Worm (Caenorhabditis elegans): ENCODE measurements around the gene R107.5.
A peak's percentile ranks its signal among the peaks of the same experiment; 100 is the strongest.

R107.5 gene

ce11 chrIII:9054414-9055147, 991 bp upstream of the R107.5 start, which contains the start of gene cls-2:
cls-2 (plus strand) TSS chrIII:9055048.
- 0 out of 2 replicates have a peak, but pooled peaks have one; percentile 58 for TF ChIP-seq sea-1 (GFP tag; conservative IDR thresholded peaks at IDR 0.05)
- TF ChIP-seq ceh-13 (GFP tag; optimal IDR thresholded peaks at IDR 0.05) = no peak

- TF ChIP-seq flt-1 (GFP tag; IDR thresholded peaks at IDR 0.05) = no peak
- TF ChIP-seq pes-1 (GFP tag; IDR thresholded peaks at IDR 0.05) = 0 out of 2 replicates have a peak, but pooled peaks have one; percentile 37
Observed at ce11 chrIII:9053263-9053662, 327 bp downstream of the R107.5 start.

- TF ChIP-seq sea-1 (GFP tag; conservative IDR thresholded peaks at IDR 0.05) = peak; percentile 33; the same call in 1 of the 2 replicates
- no peak for TF ChIP-seq hmg-4 (GFP tag; optimal IDR thresholded peaks at IDR 0.05)
- TF ChIP-seq F13C5.2 (tag; optimal IDR thresholded peaks at IDR 0.05) = no peak
- TF ChIP-seq scrt-1 (GFP tag; IDR thresholded peaks at IDR 0.05) = 0 out of 2 replicates have a peak, but pooled peaks have one; percentile 59
- TF ChIP-seq tra-4 (tag; optimal IDR thresholded peaks at IDR 0.05) = no peak
- TF ChIP-seq B0310.2 (tag; optimal IDR thresholded peaks at IDR 0.05) = no peak
Observed at ce11 chrIII:9052371-9052978, 1.1 kb downstream of the R107.5 start.

ce11 chrIII:9051714-9052113, 1.9 kb downstream of the R107.5 start:
- TF ChIP-seq B0310.2 (tag; optimal IDR thresholded peaks at IDR 0.05) (no peak), tra-4 (tag; optimal IDR thresholded peaks at IDR 0.05) (no peak), tbx-37 (GFP tag; conservative IDR thresholded peaks at IDR 0.05) (no peak), pes-1 (GFP tag; IDR thresholded peaks at IDR 0.05) (no peak), ama-1 (optimal IDR thresholded peaks at IDR 0.05) (no peak), hmg-4 (GFP tag; optimal IDR thresholded peaks at IDR 0.05) (no peak), tbx-11 (GFP tag; IDR thresholded peaks at IDR 0.05) (no peak), hmbx-1 (tag; optimal IDR thresholded peaks at IDR 0.05) (no peak), aly-1 (tag; optimal IDR thresholded peaks at IDR 0.05) (no peak), ceh-36 (tag; optimal IDR thresholded peaks at IDR 0.05) (no peak), ets-7 (tag; optimal IDR thresholded peaks at IDR 0.05) (no peak), scrt-1 (GFP tag; IDR thresholded peaks at IDR 0.05) (no peak), F13C5.2 (tag; optimal IDR thresholded peaks at IDR 0.05) (no peak)

- TF ChIP-seq pes-1 (GFP tag; IDR thresholded peaks at IDR 0.05) = no peak
- TF ChIP-seq flt-1 (GFP tag; IDR thresholded peaks at IDR 0.05) = no peak
- TF ChIP-seq hnd-1 (tag; optimal IDR thresholded peaks at IDR 0.05) = peak; percentile 61
- TF ChIP-seq ceh-36 (tag; optimal IDR thresholded peaks at IDR 0.05) = peak; percentile 3
- peak; percentile 47; the same call in 1 of the 2 replicates for TF ChIP-seq sea-1 (GFP tag; conservative IDR thresholded peaks at IDR 0.05)
Observed at ce11 chrIII:9051119-9051597, 2.4 kb downstream of the R107.5 start.

- TF ChIP-seq tra-4 (tag; optimal IDR thresholded peaks at IDR 0.05) (no peak), sea-1 (GFP tag; conservative IDR thresholded peaks at IDR 0.05) (no peak), ets-7 (tag; optimal IDR thresholded peaks at IDR 0.05) (no peak), aly-1 (tag; optimal IDR thresholded peaks at IDR 0.05) (no peak), flt-1 (GFP tag; IDR thresholded peaks at IDR 0.05) (no peak), hmbx-1 (tag; optimal IDR thresholded peaks at IDR 0.05) (no peak), tbx-11 (GFP tag; IDR thresholded peaks at IDR 0.05) (no peak), pes-1 (GFP tag; IDR thresholded peaks at IDR 0.05) (no peak), hmg-4 (GFP tag; optimal IDR thresholded peaks at IDR 0.05) (no peak), scrt-1 (GFP tag; IDR thresholded peaks at IDR 0.05) (no peak), tbx-37 (GFP tag; conservative IDR thresholded peaks at IDR 0.05) (no peak), ama-1 (optimal IDR thresholded peaks at IDR 0.05) (no peak), ceh-13 (GFP tag; optimal IDR thresholded peaks at IDR 0.05) (no peak)
Observed at ce11 chrIII:9050600-9050999, 3.0 kb downstream of the R107.5 start, which contains the start of gene ikke-1. ikke-1 (minus strand) TSS chrIII:9050700.

- TF ChIP-seq F13C5.2 (tag; optimal IDR thresholded peaks at IDR 0.05) = no peak
- TF ChIP-seq ceh-36 (tag; optimal IDR thresholded peaks at IDR 0.05) = no peak
- no peak for TF ChIP-seq flt-1 (GFP tag; IDR thresholded peaks at IDR 0.05)
Observed at ce11 chrIII:9047260-9047659, 6.3 kb downstream of the R107.5 start.

ce11 chrIII:9045838-9046237, 7.8 kb downstream of the R107.5 start, which contains the start of gene R107.2:
R107.2 (minus strand) TSS chrIII:9045938.
- TF ChIP-seq tbx-37 (GFP tag; conservative IDR thresholded peaks at IDR 0.05) = no peak
- TF ChIP-seq hmbx-1 (tag; optimal IDR thresholded peaks at IDR 0.05) = no peak
- TF ChIP-seq hmg-4 (GFP tag; optimal IDR thresholded peaks at IDR 0.05) = no peak
- TF ChIP-seq sea-1 (GFP tag; conservative IDR thresholded peaks at IDR 0.05) = no peak
- TF ChIP-seq tra-4 (tag; optimal IDR thresholded peaks at IDR 0.05) = no peak
- no peak for TF ChIP-seq ceh-36 (tag; optimal IDR thresholded peaks at IDR 0.05)
- no peak for TF ChIP-seq flt-1 (GFP tag; IDR thresholded peaks at IDR 0.05)
- TF ChIP-seq ceh-13 (GFP tag; optimal IDR thresholded peaks at IDR 0.05) = no peak
- TF ChIP-seq F13C5.2 (tag; optimal IDR thresholded peaks at IDR 0.05) = no peak
- no peak for TF ChIP-seq scrt-1 (GFP tag; IDR thresholded peaks at IDR 0.05)
- no peak for TF ChIP-seq aly-1 (tag; optimal IDR thresholded peaks at IDR 0.05)
- no peak for TF ChIP-seq tbx-11 (GFP tag; IDR thresholded peaks at IDR 0.05)
- no peak for TF ChIP-seq ama-1 (optimal IDR thresholded peaks at IDR 0.05)
- TF ChIP-seq pes-1 (GFP tag; IDR thresholded peaks at IDR 0.05) = no peak
- TF ChIP-seq hnd-1 (tag; optimal IDR thresholded peaks at IDR 0.05) = no peak
- TF ChIP-seq ets-7 (tag; optimal IDR thresholded peaks at IDR 0.05) = no peak
- no peak for TF ChIP-seq B0310.2 (tag; optimal IDR thresholded peaks at IDR 0.05)
